Fruit fly (Drosophila melanogaster) whole organism, embryonic: ENCODE measurements around the gene Vps2.

Experiments
- CG10147 ChIP-seq: fragments of 200-800 bp; sonication (Bioruptor generic); optimal IDR thresholded peaks from 2 replicates; lab custom pipeline; 2019; ENCODE audit warnings: missing biosample characterization, mild to moderate bottlenecking, missing genetic modification characterization, moderate library complexity
- CG10267 ChIP-seq: fragments of 200-800 bp; sonication (Bioruptor generic); optimal IDR thresholded peaks from 2 replicates; lab custom pipeline; 2018; ENCODE audit warnings: missing biosample characterization, mild to moderate bottlenecking, missing genetic modification characterization, moderate library complexity
- CG10321 ChIP-seq: fragments of 200-800 bp; sonication (Bioruptor generic); IDR thresholded peaks from 2 replicates; pipeline ENCODE4 v1.3.6; 2022; ENCODE audit warnings: missing biosample characterization, missing genetic modification characterization
- CG10543 ChIP-seq: fragments of 200-800 bp; sonication (Bioruptor generic); optimal IDR thresholded peaks from 3 replicates; lab custom pipeline; 2017; ENCODE audit warnings: missing biosample characterization, mild to moderate bottlenecking, missing genetic modification characterization, moderate library complexity
- CG14667 ChIP-seq: fragments of 200-800 bp; sonication (Bioruptor generic); IDR thresholded peaks from 2 replicates; pipeline ENCODE4 v1.3.6; 2022; ENCODE audit warnings: missing biosample characterization, missing genetic modification characterization
- CG1529 ChIP-seq: fragments of 200-800 bp; sonication (Bioruptor generic); optimal IDR thresholded peaks from 3 replicates; lab custom pipeline; 2018; ENCODE audit warnings: missing biosample characterization, missing genetic modification characterization
- CG16815 ChIP-seq: fragments of 200-800 bp; sonication (Bioruptor generic); optimal IDR thresholded peaks from 3 replicates; lab custom pipeline; 2017; ENCODE audit warnings: missing biosample characterization, mild to moderate bottlenecking, missing genetic modification characterization
- CG17361 ChIP-seq: fragments of 200-800 bp; sonication (Bioruptor generic); IDR thresholded peaks from 3 replicates; pipeline ENCODE4 v1.3.6; 2022; ENCODE audit warnings: missing biosample characterization, missing genetic modification characterization
- CG17829 ChIP-seq: fragments of 200-800 bp; optimal IDR thresholded peaks from 2 replicates; lab custom pipeline; 2019; ENCODE audit warnings: missing biosample characterization, mild to moderate bottlenecking, missing genetic modification characterization, moderate library complexity
- CG30403 ChIP-seq: fragments of 200-800 bp; sonication (Bioruptor generic); optimal IDR thresholded peaks from 3 replicates; lab custom pipeline; 2016; ENCODE audit warnings: missing biosample characterization, missing genetic modification characterization
- CG31224 ChIP-seq: fragments of 200-800 bp; sonication (Bioruptor generic); IDR thresholded peaks from 2 replicates; pipeline ENCODE4 v1.3.6; 2022; ENCODE audit warnings: missing biosample characterization, missing genetic modification characterization
- CG32767 ChIP-seq: fragments of 200-800 bp; sonication (Bioruptor generic); IDR thresholded peaks from 2 replicates; pipeline ENCODE4 v1.3.6; 2022; ENCODE audit warnings: missing biosample characterization, missing genetic modification characterization
- CG3407 ChIP-seq: fragments of 200-800 bp; sonication (Bioruptor generic); optimal IDR thresholded peaks from 2 replicates; lab custom pipeline; 2018; ENCODE audit warnings: missing biosample characterization, mild to moderate bottlenecking, missing genetic modification characterization
- CG34376 ChIP-seq: fragments of 200-800 bp; sonication (Bioruptor generic); optimal IDR thresholded peaks from 2 replicates; lab custom pipeline; 2018; ENCODE audit warnings: missing biosample characterization, mild to moderate bottlenecking, missing genetic modification characterization
- CG3995 ChIP-seq: fragments of 200-800 bp; sonication (Bioruptor generic); optimal IDR thresholded peaks from 3 replicates; lab custom pipeline; 2016; ENCODE audit warnings: missing biosample characterization, missing genetic modification characterization
- CG6272 ChIP-seq: fragments of 200-800 bp; sonication (Bioruptor generic); IDR thresholded peaks from 2 replicates; pipeline ENCODE4 v1.3.6; 2022; ENCODE audit warnings: missing biosample characterization, missing genetic modification characterization
- CG7786 ChIP-seq: fragments of 200-800 bp; sonication (Bioruptor generic); optimal IDR thresholded peaks from 2 replicates; lab custom pipeline; 2016; ENCODE audit warnings: missing biosample characterization, missing genetic modification characterization
- CG8478 ChIP-seq: fragments of >200 bp; optimal IDR thresholded peaks from 2 replicates; lab custom pipeline; 2018
- CG9437 ChIP-seq: fragments of 200-800 bp; sonication (Bioruptor generic); optimal IDR thresholded peaks from 2 replicates; lab custom pipeline; 2018; ENCODE audit warnings: missing biosample characterization, mild to moderate bottlenecking, missing genetic modification characterization
- CkIIα-i1 ChIP-seq: fragments of 200-800 bp; sonication (Bioruptor generic); IDR thresholded peaks from 2 replicates; pipeline ENCODE4 v1.3.6; 2022; ENCODE audit warnings: missing biosample characterization, missing genetic modification characterization
- HLH3B ChIP-seq: fragments of 200-800 bp; sonication (Bioruptor generic); IDR thresholded peaks from 2 replicates; pipeline ENCODE4 v1.3.6; 2022; ENCODE audit warnings: missing biosample characterization, missing genetic modification characterization
- Hmr ChIP-seq: fragments of 200-800 bp; sonication (Bioruptor generic); optimal IDR thresholded peaks from 3 replicates; lab custom pipeline; 2017; ENCODE audit warnings: mild to moderate bottlenecking, missing biosample characterization, missing genetic modification reagents, missing genetic modification characterization
- Hr51 ChIP-seq, 2 experiments: fragments of 200-800 bp; sonication (Bioruptor generic); optimal IDR thresholded peaks; 2 replicates in 1 of 2; 3 replicates in 1 of 2; lab custom pipeline; 2016 to 2018; ENCODE audit warnings: missing biosample characterization in 2 of 2, missing genetic modification characterization in 2 of 2, mild to moderate bottlenecking in 1 of 2, moderate library complexity in 1 of 2
- Hr78 ChIP-seq, 2 experiments: fragments of 200-800 bp in 1 of 2; fragments of >200 bp in 1 of 2; sonication (Bioruptor generic) in 1 of 2; optimal IDR thresholded peaks; 2 replicates each; lab custom pipeline; 2017 to 2019; ENCODE audit warnings: missing biosample characterization in 2 of 2, missing genetic modification characterization in 2 of 2, mild to moderate bottlenecking in 1 of 2, moderate library complexity in 1 of 2
- MESR4 ChIP-seq: fragments of 200-800 bp; sonication (Bioruptor generic); optimal IDR thresholded peaks from 2 replicates; lab custom pipeline; 2018; ENCODE audit warnings: missing biosample characterization, mild to moderate bottlenecking, missing genetic modification characterization, moderate library complexity
- MTF-1 ChIP-seq: fragments of 200-800 bp; sonication (Bioruptor generic); optimal IDR thresholded peaks from 2 replicates; lab custom pipeline; 2018; ENCODE audit warnings: missing biosample characterization, mild to moderate bottlenecking, missing genetic modification characterization, borderline replicate concordance
- Nf-YB ChIP-seq: fragments of 200-800 bp; sonication (Bioruptor generic); optimal IDR thresholded peaks from 3 replicates; lab custom pipeline; 2019; ENCODE audit warnings: missing biosample characterization, mild to moderate bottlenecking, missing genetic modification characterization, moderate library complexity
- Nf-YC ChIP-seq: fragments of 200-800 bp; optimal IDR thresholded peaks from 3 replicates; lab custom pipeline; 2019; ENCODE audit warnings: missing biosample characterization, mild to moderate bottlenecking, missing genetic modification characterization, moderate library complexity
- PHDP ChIP-seq: fragments of 200-800 bp; sonication (Bioruptor generic); optimal IDR thresholded peaks from 3 replicates; lab custom pipeline; 2018; ENCODE audit warnings: missing biosample characterization, mild to moderate bottlenecking, missing genetic modification characterization, moderate library complexity
- Pdp1 ChIP-seq, 2 experiments: fragments of 200-800 bp; sonication (Bioruptor generic); optimal IDR thresholded peaks; 3 replicates each; lab custom pipeline; 2016; ENCODE audit warnings: missing biosample characterization in 2 of 2, missing genetic modification characterization in 2 of 2, mild to moderate bottlenecking in 1 of 2, moderate library complexity in 1 of 2
- Ptx1 ChIP-seq: fragments of 200-800 bp; sonication (Bioruptor generic); IDR thresholded peaks from 2 replicates; pipeline ENCODE4 v1.3.6; 2022; ENCODE audit warnings: missing biosample characterization, missing genetic modification characterization
- Taf1 ChIP-seq: fragments of 200-800 bp; sonication (Bioruptor generic); IDR thresholded peaks from 2 replicates; pipeline ENCODE4 v1.3.6; 2022; ENCODE audit warnings: missing biosample characterization, missing genetic modification characterization
- ac ChIP-seq: fragments of 200-800 bp; sonication (Bioruptor generic); optimal IDR thresholded peaks from 3 replicates; lab custom pipeline; 2017; ENCODE audit warnings: missing biosample characterization, mild to moderate bottlenecking, missing genetic modification characterization
- dpn ChIP-seq, 2 experiments: fragments of 200-800 bp; sonication (Bioruptor generic); optimal IDR thresholded peaks; 3 replicates each; lab custom pipeline; 2016; ENCODE audit warnings: missing biosample characterization in 2 of 2, missing genetic modification characterization in 2 of 2
- ewg ChIP-seq: fragments of 200-800 bp; sonication (Bioruptor generic); optimal IDR thresholded peaks from 3 replicates; lab custom pipeline; 2017; ENCODE audit warnings: mild to moderate bottlenecking, missing biosample characterization, missing genetic modification reagents, missing genetic modification characterization
- hkb ChIP-seq, 2 experiments: fragments of 200-800 bp in 1 of 2; fragments of >200 bp in 1 of 2; sonication (Bioruptor generic) in 1 of 2; IDR thresholded peaks in 1 of 2; optimal IDR thresholded peaks in 1 of 2; 2 replicates each; pipeline versions ENCODE4 v1.3.6 to Lab custom; 2017 to 2022; ENCODE audit warnings: missing biosample characterization in 1 of 2, missing genetic modification characterization in 1 of 2
- inv ChIP-seq: fragments of 200-800 bp; sonication (Bioruptor generic); IDR thresholded peaks from 2 replicates; pipeline ENCODE4 v1.3.6; 2022; ENCODE audit warnings: missing biosample characterization, missing genetic modification characterization; ENCODE audit not compliant: partially characterized antibody
- mirr ChIP-seq: fragments of 200-800 bp; sonication (Bioruptor generic); optimal IDR thresholded peaks from 3 replicates; lab custom pipeline; 2018; ENCODE audit warnings: missing biosample characterization, mild to moderate bottlenecking, missing genetic modification characterization
- nom ChIP-seq: fragments of 200-800 bp; sonication (Bioruptor generic); optimal IDR thresholded peaks from 2 replicates; lab custom pipeline; 2017; ENCODE audit warnings: missing biosample characterization, missing genetic modification characterization, mild to moderate bottlenecking, moderate library complexity, missing genetic modification reagents
- pho ChIP-seq: fragments of 200-800 bp; sonication (Bioruptor generic); optimal IDR thresholded peaks from 2 replicates; lab custom pipeline; 2016; ENCODE audit warnings: missing biosample characterization, missing genetic modification characterization
- pita ChIP-seq: fragments of 200-800 bp; sonication (Bioruptor generic); optimal IDR thresholded peaks from 2 replicates; lab custom pipeline; 2017; ENCODE audit warnings: missing biosample characterization, mild to moderate bottlenecking, missing genetic modification characterization
- sisA ChIP-seq: fragments of 200-800 bp; sonication (Bioruptor generic); IDR thresholded peaks from 2 replicates; pipeline ENCODE4 v1.3.6; 2022; ENCODE audit warnings: missing biosample characterization, missing genetic modification characterization
- tap ChIP-seq: fragments of 200-800 bp; optimal IDR thresholded peaks from 3 replicates; lab custom pipeline; 2019; ENCODE audit warnings: missing biosample characterization, mild to moderate bottlenecking, missing genetic modification characterization, moderate library complexity
- trem ChIP-seq: fragments of 200-800 bp; optimal IDR thresholded peaks from 3 replicates; lab custom pipeline; 2019; ENCODE audit warnings: missing biosample characterization, mild to moderate bottlenecking, missing genetic modification characterization, moderate library complexity
- tup ChIP-seq: fragments of 200-800 bp; sonication (Bioruptor generic); optimal IDR thresholded peaks from 2 replicates; lab custom pipeline; 2016; ENCODE audit warnings: missing biosample characterization, mild to moderate bottlenecking, missing genetic modification characterization, moderate library complexity
- vfl ChIP-seq: fragments of 200-800 bp; sonication (Bioruptor generic); optimal IDR thresholded peaks from 2 replicates; lab custom pipeline; 2016; ENCODE audit warnings: missing biosample characterization, missing genetic modification characterization
- z ChIP-seq: fragments of 200-800 bp; sonication (Bioruptor generic); IDR thresholded peaks from 3 replicates; pipeline ENCODE4 v1.3.6; 2022; ENCODE audit warnings: missing biosample characterization, missing genetic modification characterization

Gene Vps2

DNA sequence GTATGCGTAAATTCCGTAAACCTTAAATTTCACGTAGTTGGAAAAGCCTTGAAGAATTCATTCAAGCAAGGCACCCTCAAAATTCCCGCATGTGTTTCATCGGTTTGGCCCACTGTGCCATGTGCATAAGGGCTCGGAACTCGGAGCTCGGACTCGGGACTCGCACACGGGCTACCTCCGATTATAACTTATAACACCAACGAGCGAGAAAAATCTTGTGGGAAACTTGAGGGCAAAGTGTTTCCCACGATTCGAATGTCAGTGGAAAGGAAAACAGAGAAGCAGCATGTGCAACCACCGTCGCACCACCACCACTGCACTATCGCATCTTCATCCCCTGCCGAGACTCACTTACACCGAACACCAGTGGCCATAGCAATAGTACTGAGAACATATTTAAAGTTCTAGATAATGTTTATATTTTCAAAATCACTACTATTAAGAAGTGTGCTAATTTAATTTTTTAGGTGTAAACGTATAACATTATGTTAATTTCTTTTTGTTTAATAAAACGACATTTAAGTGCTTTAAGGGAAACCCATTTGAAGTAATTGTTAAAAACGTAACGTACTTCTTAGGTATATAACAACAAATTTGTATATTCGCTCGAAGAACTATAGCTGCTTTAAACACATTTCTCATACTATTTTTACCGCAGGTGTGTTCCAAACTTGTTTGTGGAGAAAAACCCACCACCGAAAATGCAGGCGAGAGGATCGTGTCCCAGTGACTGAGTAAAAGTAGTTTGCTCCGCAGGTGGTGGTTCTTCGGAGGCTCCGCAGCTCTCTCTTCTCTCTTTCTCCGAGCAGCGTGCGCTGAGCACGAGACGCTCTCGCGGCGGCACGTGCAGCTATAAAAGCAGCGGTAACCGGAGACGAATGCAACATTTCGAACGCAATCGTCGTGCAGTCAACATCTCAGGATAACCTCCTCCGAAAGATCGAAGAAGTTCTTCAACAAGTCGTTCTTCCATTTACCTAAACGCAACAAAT lies 16.2 kb upstream of the Vps2 start (continued):
- TF ChIP-seq CG32767 (peak; percentile 55; the same call in 1 of the 2 replicates), tup (GFP tag; lab: Kevin White, UChicago) (peak; percentile 35), CG30403 (GFP tag; lab: Kevin White, UChicago) (peak; percentile 89), CG31224 (GFP tag; lab: Robert Waterston, UW) (no peak), CG1529 (GFP tag; lab: Kevin White, UChicago) (peak; percentile 96), CG9437 (peak; percentile 89), Nf-YB (GFP tag; lab: Kevin White, UChicago) (peak; percentile 87), CG3995 (GFP tag; lab: Kevin White, UChicago) (no peak), MESR4 (no peak), pita (GFP tag; lab: Kevin White, UChicago) (no peak), nom (GFP tag; lab: Kevin White, UChicago) (peak; percentile 90), inv (GFP tag; lab: Robert Waterston, UW) (no peak), CG3407 (peak; percentile 90), Ptx1 (GFP tag; lab: Robert Waterston, UW) (peak; percentile 71), pho (peak; percentile 19), CG14667 (0 out of 2 replicates have a peak, but pooled peaks have one; percentile 27), Hr78 (GFP tag; optimal IDR thresholded peaks at IDR 0.05; lab: Kevin White, UChicago) (peak in 1 of 2 experiments; percentile 92), CG17829 (tag; lab: Kevin White, UChicago) (peak; percentile 98), ewg (peak; percentile 78), hkb (optimal IDR thresholded peaks at IDR 0.05; lab: Kevin White, UChicago) (no peak), hkb (GFP tag; IDR thresholded peaks at IDR 0.05; lab: Robert Waterston, UW) (no peak; the same call in 1 of the 2 replicates), tap (tag; lab: Kevin White, UChicago) (peak; percentile 88), CG17361 (GFP tag; lab: Robert Waterston, UW) (peak; percentile 98), CG16815 (GFP tag; lab: Kevin White, UChicago) (peak; percentile 94), HLH3B (GFP tag; lab: Robert Waterston, UW) (peak; percentile 62), Nf-YC (tag; lab: Kevin White, UChicago) (peak; percentile 70), Pdp1 (GFP tag; optimal IDR thresholded peaks at IDR 0.05; lab: Kevin White, UChicago) (peak; percentile 70 to 71), CG7786 (GFP tag; lab: Kevin White, UChicago) (peak; percentile 7), Hmr (GFP tag; lab: Kevin White, UChicago) (peak; percentile 32), CG10543 (GFP tag; lab: Kevin White, UChicago) (peak; percentile 62), Hr51 (GFP tag; optimal IDR thresholded peaks at IDR 0.05; lab: Kevin White, UChicago) (peak; percentile 33 to 74), CG6272 (no peak), PHDP (tag; lab: Kevin White, UChicago) (peak; percentile 89), z (peak; percentile 35; the same call in 1 of the 3 replicates), mirr (GFP tag; lab: Kevin White, UChicago) (no peak), CkIIα-i1 (GFP tag; lab: Robert Waterston, UW) (no peak), trem (tag; lab: Kevin White, UChicago) (peak; percentile 96), MTF-1 (peak; percentile 67), Taf1 (GFP tag; lab: Robert Waterston, UW) (no peak), CG8478 (no peak), CG10267 (tag; lab: Kevin White, UChicago) (peak; percentile 96), CG10147 (GFP tag; lab: Kevin White, UChicago) (peak; percentile 71), ac (GFP tag; lab: Kevin White, UChicago) (peak; percentile 94), CG10321 (GFP tag; lab: Robert Waterston, UW) (no peak), CG34376 (GFP tag; lab: Kevin White, UChicago) (no peak), vfl (GFP tag; lab: Kevin White, UChicago) (no peak), sisA (GFP tag; lab: Robert Waterston, UW) (peak; percentile 53; the same call in 1 of the 2 replicates), dpn (GFP tag; optimal IDR thresholded peaks at IDR 0.05; lab: Kevin White, UChicago) (peak; percentile 60 to 65)
